Worm (Caenorhabditis elegans): ENCODE results near the gene pygo-1.

pygo-1 gene

ce11 chrIV:5082900-5083530 is at the start of gene pygo-1:
pygo-1 (plus strand) TSS chrIV:5083303.
- TF ChIP-seq ahr-1 (tag; optimal IDR thresholded peaks at IDR 0.05): no peak
- no peak for TF ChIP-seq unc-86 (tag; optimal IDR thresholded peaks at IDR 0.05)
- TF ChIP-seq elt-4 (tag; optimal IDR thresholded peaks at IDR 0.05): no peak
- TF ChIP-seq fkh-6 (tag; optimal IDR thresholded peaks at IDR 0.05): no peak
- no peak for TF ChIP-seq sox-4 (tag; optimal IDR thresholded peaks at IDR 0.05)
- TF ChIP-seq unc-3 (GFP tag; conservative IDR thresholded peaks at IDR 0.05): no peak
- TF ChIP-seq unc-3 (tag; optimal IDR thresholded peaks at IDR 0.05): no peak
- TF ChIP-seq gmeb-2 (tag; optimal IDR thresholded peaks at IDR 0.05): no peak
- TF ChIP-seq unc-42 (tag; optimal IDR thresholded peaks at IDR 0.05): no peak
- no peak for TF ChIP-seq pros-1 (tag; optimal IDR thresholded peaks at IDR 0.05)
- no peak for TF ChIP-seq ceh-48 (tag; optimal IDR thresholded peaks at IDR 0.05)
- TF ChIP-seq ceh-6 (GFP tag; optimal IDR thresholded peaks at IDR 0.05): no peak
- no peak for TF ChIP-seq ama-1 (optimal IDR thresholded peaks at IDR 0.05)
- TF ChIP-seq madf-2 (tag; optimal IDR thresholded peaks at IDR 0.05): no peak
- no peak for TF ChIP-seq K09A11.1 (tag; optimal IDR thresholded peaks at IDR 0.05; ENCODE audit: insufficient read depth)

ce11 chrIV:5037489-5037888 is 45.6 kb upstream of the pygo-1 start, which contains the start of gene C09B9.1:
C09B9.1 (plus strand) TSS chrIV:5037789.
- TF ChIP-seq K09A11.1 (tag; optimal IDR thresholded peaks at IDR 0.05; ENCODE audit: insufficient read depth) (no peak), ceh-31 (tag; optimal IDR thresholded peaks at IDR 0.05) (no peak), odd-2 (tag; optimal IDR thresholded peaks at IDR 0.05) (no peak), hlh-15 (tag; optimal IDR thresholded peaks at IDR 0.05) (no peak), elt-4 (tag; optimal IDR thresholded peaks at IDR 0.05) (no peak), fkh-6 (tag; optimal IDR thresholded peaks at IDR 0.05) (no peak), mec-3 (tag; optimal IDR thresholded peaks at IDR 0.05; ENCODE audit: borderline replicate concordance) (no peak), pax-1 (tag; optimal IDR thresholded peaks at IDR 0.05) (no peak), unc-42 (tag; optimal IDR thresholded peaks at IDR 0.05) (no peak), hlh-30 (tag; optimal IDR thresholded peaks at IDR 0.05; ENCODE audit: insufficient read depth) (no peak), pqm-1 (tag; optimal IDR thresholded peaks at IDR 0.05) (no peak), ceh-45 (GFP tag; IDR thresholded peaks at IDR 0.05) (no peak), dve-1 (tag; optimal IDR thresholded peaks at IDR 0.05) (no peak), pag-3 (tag; optimal IDR thresholded peaks at IDR 0.05; ENCODE audit: borderline replicate concordance) (no peak), madf-2 (tag; optimal IDR thresholded peaks at IDR 0.05) (no peak), pha-2 (tag; optimal IDR thresholded peaks at IDR 0.05) (no peak), sox-4 (tag; optimal IDR thresholded peaks at IDR 0.05) (no peak), dmd-4 (tag; optimal IDR thresholded peaks at IDR 0.05; ENCODE audit: borderline replicate concordance) (no peak), hlh-6 (tag; optimal IDR thresholded peaks at IDR 0.05) (no peak), ceh-6 (GFP tag; optimal IDR thresholded peaks at IDR 0.05) (no peak)

- TF ChIP-seq ceh-45 (GFP tag; IDR thresholded peaks at IDR 0.05) (0 out of 2 replicates have a peak, but pooled peaks have one; percentile 8), ceh-6 (GFP tag; optimal IDR thresholded peaks at IDR 0.05) (peak; percentile 21), lin-11 (tag; optimal IDR thresholded peaks at IDR 0.05) (peak; percentile 3), ttx-3 (tag; optimal IDR thresholded peaks at IDR 0.05) (peak; percentile 39), nhr-11 (tag; optimal IDR thresholded peaks at IDR 0.05) (no peak), unc-3 (GFP tag; conservative IDR thresholded peaks at IDR 0.05) (no peak), unc-3 (tag; optimal IDR thresholded peaks at IDR 0.05) (no peak), sox-4 (tag; optimal IDR thresholded peaks at IDR 0.05) (peak; percentile 29), fax-1 (tag; optimal IDR thresholded peaks at IDR 0.05) (no peak), che-1 (tag; optimal IDR thresholded peaks at IDR 0.05) (peak; percentile 39), pat-9 (tag; optimal IDR thresholded peaks at IDR 0.05) (peak; percentile 23), nhr-232 (tag; optimal IDR thresholded peaks at IDR 0.05) (peak; percentile 32), nfya-1 (tag; optimal IDR thresholded peaks at IDR 0.05) (peak; percentile 3), C38D4.7 (GFP tag; optimal IDR thresholded peaks at IDR 0.05) (peak; percentile 26), gmeb-2 (tag; optimal IDR thresholded peaks at IDR 0.05) (peak; percentile 38)
Measured at ce11 chrIV:5038744-5039143, 44.4 kb upstream of the pygo-1 start.

Data from whole organism, late embryonic.